Worm (Caenorhabditis elegans): ENCODE results near the gene R01B10.3.

Gene R01B10.3

ce11 chrV:6007927-6008326, 37.0 kb downstream of the R01B10.3 start:
- TF ChIP-seq pha-4 (tag; optimal IDR thresholded peaks at IDR 0.05) (no peak), ZK546.5 (tag; optimal IDR thresholded peaks at IDR 0.05) (no peak), elt-2 (tag; optimal IDR thresholded peaks at IDR 0.05) (no peak), fkh-2 (tag; optimal IDR thresholded peaks at IDR 0.05) (no peak), unc-62 (GFP tag; optimal IDR thresholded peaks at IDR 0.05) (no peak), eor-1 (tag; optimal IDR thresholded peaks at IDR 0.05) (no peak), snpc-4 (tag; optimal IDR thresholded peaks at IDR 0.05) (no peak), nhr-11 (tag; optimal IDR thresholded peaks at IDR 0.05) (no peak), lsy-12 (tag; optimal IDR thresholded peaks at IDR 0.05) (no peak), R02D3.7 (tag; optimal IDR thresholded peaks at IDR 0.05) (no peak), nhr-237 (tag; optimal IDR thresholded peaks at IDR 0.05) (no peak), elt-1 (tag; optimal IDR thresholded peaks at IDR 0.05) (no peak)

DNA sequence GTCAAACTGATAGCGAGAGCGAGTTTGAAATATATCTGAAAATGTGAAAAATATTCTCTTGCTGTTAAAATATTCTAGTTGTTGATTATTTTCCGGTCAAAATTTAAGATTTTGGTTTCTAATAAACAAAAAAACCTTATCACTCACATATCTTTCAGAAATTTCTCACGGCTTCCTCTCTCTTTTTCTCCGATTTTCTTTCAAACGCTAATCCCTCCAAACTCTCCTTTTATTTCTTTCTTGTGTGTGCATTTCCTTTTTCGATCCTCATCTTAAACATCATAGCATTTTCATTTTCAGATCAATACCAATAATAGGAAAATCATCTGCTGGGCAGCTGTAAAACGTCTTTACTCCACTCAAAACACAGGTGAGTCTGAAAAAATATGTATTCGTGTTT, 41.6 kb downstream of the R01B10.3 start, which contains the start of gene fos-1:
TSS of gene fos-1 (plus strand) at position 301 of the 400 bp plus-strand sequence.
- TF ChIP-seq tbx-2 (tag; optimal IDR thresholded peaks at IDR 0.05): no peak

DNA sequence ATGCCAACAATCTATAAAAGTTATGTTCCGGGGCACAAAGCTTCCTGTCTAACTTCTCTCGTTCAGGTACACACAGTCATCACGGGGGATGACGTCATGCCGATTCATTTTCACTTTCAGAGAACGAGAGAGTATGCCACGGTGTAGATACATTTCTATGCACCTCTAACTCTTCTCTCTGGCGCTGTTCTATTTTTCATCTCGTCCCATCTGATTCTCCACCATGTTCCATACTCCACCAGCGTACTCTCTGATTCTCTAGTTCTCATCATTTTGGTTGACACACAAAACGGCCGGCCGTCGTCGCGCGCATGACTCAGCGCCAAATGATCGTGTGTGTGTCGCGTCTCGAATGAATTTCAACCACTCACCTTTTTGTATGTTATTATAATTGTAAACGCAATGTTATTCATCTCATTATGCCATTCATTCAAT, 44.5 kb downstream of the R01B10.3 start:
- TF ChIP-seq lsy-12 (tag; optimal IDR thresholded peaks at IDR 0.05) (peak; percentile 94), mml-1 (tag; optimal IDR thresholded peaks at IDR 0.05) (no peak), aly-2 (tag; optimal IDR thresholded peaks at IDR 0.05) (no peak), sea-2 (GFP tag; optimal IDR thresholded peaks at IDR 0.05) (no peak), lin-15B (tag; optimal IDR thresholded peaks at IDR 0.05) (peak; percentile 56), lin-39 (tag; optimal IDR thresholded peaks at IDR 0.05) (peak; percentile 93), nfya-1 (tag; optimal IDR thresholded peaks at IDR 0.05; ENCODE audit: insufficient read depth) (peak; percentile 91), pqm-1 (tag; optimal IDR thresholded peaks at IDR 0.05) (peak; percentile 90), ZK546.5 (tag; optimal IDR thresholded peaks at IDR 0.05) (no peak), nhr-43 (tag; optimal IDR thresholded peaks at IDR 0.05; ENCODE audit: poor library complexity, severe bottlenecking) (peak; percentile 94), ceh-9 (tag; optimal IDR thresholded peaks at IDR 0.05) (no peak), nhr-237 (tag; optimal IDR thresholded peaks at IDR 0.05) (no peak), nhr-28 (tag; optimal IDR thresholded peaks at IDR 0.05) (peak; percentile 20), elt-1 (tag; optimal IDR thresholded peaks at IDR 0.05) (peak; percentile 41), zag-1 (tag; optimal IDR thresholded peaks at IDR 0.05) (no peak), fkh-10 (GFP tag; optimal IDR thresholded peaks at IDR 0.05) (no peak), mdl-1 (tag; optimal IDR thresholded peaks at IDR 0.05) (peak; percentile 85), elt-3 (tag; optimal IDR thresholded peaks at IDR 0.05) (peak in 1 of 3 experiments; percentile 82), nhr-76 (tag; optimal IDR thresholded peaks at IDR 0.05) (peak; percentile 61), pha-4 (tag; optimal IDR thresholded peaks at IDR 0.05) (peak; percentile 95), nhr-12 (tag; optimal IDR thresholded peaks at IDR 0.05) (no peak), egl-27 (tag; optimal IDR thresholded peaks at IDR 0.05) (peak; percentile 96), eor-1 (tag; optimal IDR thresholded peaks at IDR 0.05) (no peak), elt-2 (tag; optimal IDR thresholded peaks at IDR 0.05) (peak; percentile 98), ama-1 (optimal IDR thresholded peaks at IDR 0.05) (peak; percentile 23), fkh-2 (tag; optimal IDR thresholded peaks at IDR 0.05) (no peak), skn-1 (tag; optimal IDR thresholded peaks at IDR 0.05) (peak; percentile 91), ceh-28 (tag; optimal IDR thresholded peaks at IDR 0.05) (peak; percentile 94), R02D3.7 (tag; optimal IDR thresholded peaks at IDR 0.05) (peak; percentile 41), ztf-4 (tag; optimal IDR thresholded peaks at IDR 0.05) (peak; percentile 68), nhr-25 (tag; optimal IDR thresholded peaks at IDR 0.05) (peak; percentile 98), unc-62 (GFP tag; optimal IDR thresholded peaks at IDR 0.05) (peak; percentile 72), ceh-16 (tag; optimal IDR thresholded peaks at IDR 0.05) (no peak), ztf-11 (tag; optimal IDR thresholded peaks at IDR 0.05) (no peak), egl-5 (tag; optimal IDR thresholded peaks at IDR 0.05) (peak; percentile 73), nhr-67 (tag; optimal IDR thresholded peaks at IDR 0.05) (no peak), ceh-82 (tag; optimal IDR thresholded peaks at IDR 0.05) (no peak), fos-1 (tag; optimal IDR thresholded peaks at IDR 0.05) (no peak), unc-39 (tag; optimal IDR thresholded peaks at IDR 0.05) (peak; percentile 21), daf-12 (tag; optimal IDR thresholded peaks at IDR 0.05) (no peak), jun-1 (tag; optimal IDR thresholded peaks at IDR 0.05) (peak; percentile 99), snpc-4 (tag; optimal IDR thresholded peaks at IDR 0.05) (peak; percentile 61), nhr-23 (tag; optimal IDR thresholded peaks at IDR 0.05) (peak; percentile 97), nhr-11 (tag; optimal IDR thresholded peaks at IDR 0.05) (peak; percentile 87), nhr-77 (tag; optimal IDR thresholded peaks at IDR 0.05) (peak; percentile 80), hmg-11 (tag; optimal IDR thresholded peaks at IDR 0.05) (peak; percentile 97), tbx-2 (tag; optimal IDR thresholded peaks at IDR 0.05) (peak; percentile 89)

Data from whole organism, L3 larva.